Fruit fly (Drosophila melanogaster) whole organism, prepupa: ENCODE measurements around the gene Naxd.

ENCODE experiments used
- Blimp-1 ChIP-seq: fragments of 200-800 bp; sonication (Bioruptor generic); optimal IDR thresholded peaks from 3 replicates; lab custom pipeline; 2017; ENCODE audit warnings: missing biosample characterization, missing genetic modification characterization, mild to moderate bottlenecking, moderate library complexity, missing genetic modification reagents
- CG10669 ChIP-seq: fragments of 200-800 bp; sonication (Bioruptor generic); optimal IDR thresholded peaks from 3 replicates; lab custom pipeline; 2018; ENCODE audit warnings: missing biosample characterization, mild to moderate bottlenecking, missing genetic modification characterization, moderate library complexity
- CG15336 ChIP-seq: fragments of 200-800 bp; sonication (Bioruptor generic); IDR thresholded peaks from 2 replicates; pipeline ENCODE4 v1.3.6; 2022; ENCODE audit warnings: missing biosample characterization, missing genetic modification characterization
- CG1621 ChIP-seq: fragments of 200-800 bp; sonication (Bioruptor generic); optimal IDR thresholded peaks from 3 replicates; lab custom pipeline; 2018; ENCODE audit warnings: missing biosample characterization, mild to moderate bottlenecking, missing genetic modification characterization
- CG3032 ChIP-seq: fragments of 200-800 bp; optimal IDR thresholded peaks from 2 replicates; lab custom pipeline; 2019; ENCODE audit warnings: missing biosample characterization, mild to moderate bottlenecking, missing genetic modification characterization, moderate library complexity
- CG31627 ChIP-seq: fragments of 200-800 bp; sonication (Bioruptor generic); optimal IDR thresholded peaks from 3 replicates; lab custom pipeline; 2016; ENCODE audit warnings: missing biosample characterization, missing genetic modification characterization
- CG32006 ChIP-seq: fragments of 200-800 bp; sonication (Bioruptor generic); optimal IDR thresholded peaks from 3 replicates; lab custom pipeline; 2017; ENCODE audit warnings: missing biosample characterization, mild to moderate bottlenecking, missing genetic modification characterization
- CG34406 ChIP-seq: fragments of 200-800 bp; sonication (Bioruptor generic); optimal IDR thresholded peaks from 3 replicates; lab custom pipeline; 2016; ENCODE audit warnings: missing biosample characterization, missing genetic modification characterization
- CG6163 ChIP-seq: fragments of 200-800 bp; sonication (Bioruptor generic); IDR thresholded peaks from 3 replicates; pipeline ENCODE4 v1.3.6; 2022; ENCODE audit warnings: missing biosample characterization, missing genetic modification characterization
- CG6276 ChIP-seq: fragments of 200-800 bp; sonication (Bioruptor generic); optimal IDR thresholded peaks from 2 replicates; lab custom pipeline; 2017; ENCODE audit warnings: missing biosample characterization, mild to moderate bottlenecking, missing genetic modification characterization
- CG6792 ChIP-seq: fragments of 200-800 bp; sonication (Bioruptor generic); optimal IDR thresholded peaks from 3 replicates; lab custom pipeline; 2016; ENCODE audit warnings: missing biosample characterization, missing genetic modification characterization
- CG6808 ChIP-seq: fragments of 200-800 bp; sonication (Bioruptor generic); optimal IDR thresholded peaks from 3 replicates; lab custom pipeline; 2017; ENCODE audit warnings: missing biosample characterization, missing genetic modification characterization, mild to moderate bottlenecking, moderate library complexity, missing genetic modification reagents
- CG6854 ChIP-seq: fragments of 200-800 bp; sonication (Bioruptor generic); optimal IDR thresholded peaks from 2 replicates; lab custom pipeline; 2017; ENCODE audit warnings: missing biosample characterization, mild to moderate bottlenecking, missing genetic modification characterization
- CG8119 ChIP-seq: fragments of 200-800 bp; sonication (Bioruptor generic); IDR thresholded peaks from 3 replicates; pipeline ENCODE4 v1.3.6; 2022; ENCODE audit warnings: missing biosample characterization, missing genetic modification characterization
- CG8319 ChIP-seq: fragments of 200-800 bp; sonication (Bioruptor generic); optimal IDR thresholded peaks from 3 replicates; lab custom pipeline; 2016; ENCODE audit warnings: missing biosample characterization, missing genetic modification characterization
- CG8632 ChIP-seq: fragments of 200-800 bp; sonication (Bioruptor generic); optimal IDR thresholded peaks from 3 replicates; lab custom pipeline; 2016; ENCODE audit warnings: missing biosample characterization, missing genetic modification characterization
- CG9139 ChIP-seq: fragments of 200-800 bp; sonication (Bioruptor generic); optimal IDR thresholded peaks from 3 replicates; lab custom pipeline; 2017; ENCODE audit warnings: missing biosample characterization, mild to moderate bottlenecking, missing genetic modification characterization
- Eip78C ChIP-seq: fragments of 200-800 bp; sonication (Bioruptor generic); peaks from one replicate; lab custom pipeline; 2016; ENCODE audit warnings: missing biosample characterization, missing genetic modification characterization
- Ets21C ChIP-seq: fragments of 200-800 bp; sonication (Bioruptor generic); optimal IDR thresholded peaks from 3 replicates; lab custom pipeline; 2016; ENCODE audit warnings: missing biosample characterization, missing genetic modification characterization
- Ets96B ChIP-seq: fragments of 200-800 bp; optimal IDR thresholded peaks from 2 replicates; lab custom pipeline; 2019; ENCODE audit warnings: missing biosample characterization, mild to moderate bottlenecking, missing genetic modification characterization, moderate library complexity
- Gug ChIP-seq: fragments of 200-800 bp; sonication (Bioruptor generic); IDR thresholded peaks from 2 replicates; pipeline ENCODE4 v1.3.6; 2022; ENCODE audit warnings: missing biosample characterization, missing genetic modification characterization
- Hr38 ChIP-seq: sonication (Bioruptor generic); optimal IDR thresholded peaks from 2 replicates; lab custom pipeline; 2016; ENCODE audit warnings: missing biosample characterization, missing genetic modification characterization
- Hr4 ChIP-seq: fragments of 200-800 bp; sonication (Bioruptor generic); optimal IDR thresholded peaks from 3 replicates; lab custom pipeline; 2016; ENCODE audit warnings: missing biosample characterization, missing genetic modification characterization
- Lpt ChIP-seq: fragments of 200-800 bp; sonication (Bioruptor generic); optimal IDR thresholded peaks from 3 replicates; lab custom pipeline; 2016; ENCODE audit warnings: missing biosample characterization, missing genetic modification characterization
- Met ChIP-seq: fragments of 200-800 bp; sonication (Bioruptor generic); optimal IDR thresholded peaks from 3 replicates; lab custom pipeline; 2016; ENCODE audit warnings: missing biosample characterization, missing genetic modification characterization
- OdsH ChIP-seq: fragments of 200-800 bp; sonication (Bioruptor generic); optimal IDR thresholded peaks from 3 replicates; lab custom pipeline; 2016; ENCODE audit warnings: missing biosample characterization, missing genetic modification characterization
- Smox ChIP-seq: fragments of 200-800 bp; sonication (Bioruptor generic); optimal IDR thresholded peaks from 3 replicates; lab custom pipeline; 2016; ENCODE audit warnings: missing biosample characterization, missing genetic modification characterization
- Sox15 ChIP-seq: fragments of 200-800 bp; sonication (Bioruptor generic); optimal IDR thresholded peaks from 3 replicates; lab custom pipeline; 2016; ENCODE audit warnings: missing biosample characterization, missing genetic modification characterization
- achi ChIP-seq: fragments of 200-800 bp; sonication (Bioruptor generic); optimal IDR thresholded peaks from 3 replicates; lab custom pipeline; 2016; ENCODE audit warnings: missing biosample characterization, missing genetic modification characterization
- dac ChIP-seq: fragments of 200-800 bp; sonication (Bioruptor generic); optimal IDR thresholded peaks from 2 replicates; lab custom pipeline; 2017; ENCODE audit warnings: missing biosample characterization, mild to moderate bottlenecking, missing genetic modification characterization
- dsx ChIP-seq: fragments of 200-800 bp; optimal IDR thresholded peaks from 3 replicates; lab custom pipeline; 2019; ENCODE audit warnings: missing biosample characterization, mild to moderate bottlenecking, missing genetic modification characterization, moderate library complexity; ENCODE audit not compliant: poor library complexity, severe bottlenecking
- eg ChIP-seq: fragments of 200-800 bp; sonication (Bioruptor generic); IDR thresholded peaks from 3 replicates; pipeline ENCODE4 v1.3.6; 2022; ENCODE audit warnings: missing biosample characterization, missing genetic modification characterization
- esn ChIP-seq: fragments of 200-800 bp; sonication (Bioruptor generic); optimal IDR thresholded peaks from 2 replicates; lab custom pipeline; 2016; ENCODE audit warnings: missing biosample characterization, mild to moderate bottlenecking, missing genetic modification characterization, moderate library complexity
- fd59A ChIP-seq: fragments of 200-800 bp; sonication (Bioruptor generic); optimal IDR thresholded peaks from 2 replicates; lab custom pipeline; 2017; ENCODE audit warnings: missing biosample characterization, mild to moderate bottlenecking, missing genetic modification characterization, missing genetic modification reagents
- fkh ChIP-seq: fragments of 200-800 bp; sonication (Bioruptor generic); optimal IDR thresholded peaks from 3 replicates; lab custom pipeline; 2017; ENCODE audit warnings: missing biosample characterization, mild to moderate bottlenecking, missing genetic modification characterization, moderate library complexity
- lz ChIP-seq: fragments of 200-800 bp; sonication (Bioruptor generic); optimal IDR thresholded peaks from 3 replicates; lab custom pipeline; 2016; ENCODE audit warnings: missing biosample characterization, missing genetic modification characterization
- net ChIP-seq: fragments of 200-800 bp; sonication (Bioruptor generic); optimal IDR thresholded peaks from 3 replicates; lab custom pipeline; 2016; ENCODE audit warnings: missing biosample characterization, missing genetic modification characterization
- salr ChIP-seq, 2 experiments: fragments of 200-800 bp; sonication (Bioruptor generic); optimal IDR thresholded peaks; 3 replicates each; lab custom pipeline; 2016 to 2018; ENCODE audit warnings: missing biosample characterization in 2 of 2, missing genetic modification characterization in 2 of 2, mild to moderate bottlenecking in 1 of 2
- spab ChIP-seq: fragments of 200-800 bp; sonication (Bioruptor generic); optimal IDR thresholded peaks from 2 replicates; lab custom pipeline; 2017; ENCODE audit warnings: missing biosample characterization, mild to moderate bottlenecking, missing genetic modification characterization, missing genetic modification reagents
- ss ChIP-seq, 2 experiments: fragments of 200-800 bp; sonication (Bioruptor generic); optimal IDR thresholded peaks; 2 replicates in 1 of 2; 3 replicates in 1 of 2; lab custom pipeline; 2017 to 2018; ENCODE audit warnings: mild to moderate bottlenecking in 2 of 2, missing biosample characterization in 2 of 2, missing genetic modification characterization in 2 of 2, moderate library complexity in 1 of 2
- topi ChIP-seq: fragments of 200-800 bp; sonication (Bioruptor generic); optimal IDR thresholded peaks from 3 replicates; lab custom pipeline; 2016; ENCODE audit warnings: missing biosample characterization, missing genetic modification characterization
- vri ChIP-seq: fragments of 200-800 bp; sonication (Bioruptor generic); optimal IDR thresholded peaks from 3 replicates; lab custom pipeline; 2016; ENCODE audit warnings: missing biosample characterization, mild to moderate bottlenecking, missing genetic modification characterization

The Naxd gene

DNA sequence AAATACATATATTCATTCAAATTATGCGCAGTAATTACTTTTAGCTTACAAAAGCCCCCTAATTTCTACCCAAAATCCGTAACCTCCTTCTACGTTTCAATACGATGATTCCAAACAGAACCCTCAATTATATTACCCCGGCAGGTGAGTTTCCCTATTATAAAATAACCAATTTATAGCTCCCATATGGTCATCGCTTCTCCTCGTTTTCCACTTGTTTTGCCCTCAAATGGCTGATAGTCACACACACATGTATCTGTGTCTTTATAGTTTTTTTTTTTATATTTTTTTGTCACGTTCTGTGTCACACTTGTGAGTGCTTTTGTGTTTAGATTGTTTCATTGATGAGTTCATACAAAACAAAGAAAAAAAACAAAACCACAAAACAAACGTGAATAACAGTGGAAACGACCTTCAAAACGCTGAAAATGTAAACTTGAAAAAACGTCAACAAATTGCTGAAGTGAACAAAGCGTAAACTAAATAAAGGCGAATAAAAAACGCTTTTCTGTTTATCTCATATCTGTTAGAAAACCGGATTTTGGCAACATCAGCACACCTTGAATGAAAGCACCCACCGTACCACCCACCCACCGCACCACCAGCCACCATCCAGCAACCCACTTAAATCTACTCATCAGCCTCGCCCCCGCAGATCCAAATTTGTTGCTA lies 26.2 kb downstream of the Naxd start:
- TF ChIP-seq CG15336 (GFP tag; lab: Robert Waterston, UW) (no peak), CG3032 (tag; lab: Kevin White, UChicago) (no peak), eg (GFP tag; lab: Robert Waterston, UW) (0 out of 3 replicates have a peak, but pooled peaks have one; percentile 19), Sox15 (GFP tag; lab: Kevin White, UChicago) (no peak), CG6276 (GFP tag; lab: Kevin White, UChicago) (no peak), lz (GFP tag; lab: Kevin White, UChicago) (no peak), fkh (GFP tag; lab: Kevin White, UChicago) (peak; percentile 74), Hr38 (GFP tag; lab: Kevin White, UChicago) (no peak), CG6163 (GFP tag; lab: Robert Waterston, UW) (no peak), CG6792 (GFP tag; lab: Kevin White, UChicago) (no peak), dsx (GFP tag; lab: Kevin White, UChicago) (no peak)
- TF ChIP-seq, all 60 proteins: peak for 2

- TF ChIP-seq CG8119 (GFP tag; lab: Robert Waterston, UW) (no peak), Eip78C (GFP tag; lab: Kevin White, UChicago) (peak; percentile 39), CG6854 (GFP tag; lab: Kevin White, UChicago) (peak; percentile 60), Smox (no peak), net (peak; percentile 47), Sox15 (GFP tag; lab: Kevin White, UChicago) (no peak), fkh (GFP tag; lab: Kevin White, UChicago) (peak; percentile 91), CG31627 (GFP tag; lab: Kevin White, UChicago) (no peak), vri (GFP tag; lab: Kevin White, UChicago) (peak; percentile 69)
- TF ChIP-seq, all 60 proteins: peak for 5
Measured at dm6 chr3L:19063410-19063752, 34.1 kb downstream of the Naxd start.

- TF ChIP-seq CG6808 (GFP tag; lab: Kevin White, UChicago) (no peak), Lpt (GFP tag; lab: Kevin White, UChicago) (peak; percentile 11), Gug (GFP tag; lab: Robert Waterston, UW) (no peak), esn (GFP tag; lab: Kevin White, UChicago) (peak; percentile 44), Met (GFP tag; lab: Kevin White, UChicago) (peak; percentile 58), ss (GFP tag; optimal IDR thresholded peaks at IDR 0.05; lab: Kevin White, UChicago) (peak; percentile 66 to 74), net (peak; percentile 57), Ets21C (GFP tag; lab: Kevin White, UChicago) (peak; percentile 9), achi (peak; percentile 38), Eip78C (GFP tag; lab: Kevin White, UChicago) (peak; percentile 68), Hr4 (peak; percentile 30), CG6276 (GFP tag; lab: Kevin White, UChicago) (peak; percentile 60), CG10669 (GFP tag; lab: Kevin White, UChicago) (peak; percentile 37), OdsH (GFP tag; lab: Kevin White, UChicago) (peak; percentile 33), Ets96B (peak; percentile 27), topi (GFP tag; lab: Kevin White, UChicago) (peak; percentile 41), dsx (GFP tag; lab: Kevin White, UChicago) (peak; percentile 25), Blimp-1 (GFP tag; lab: Kevin White, UChicago) (peak; percentile 100), fd59A (GFP tag; lab: Kevin White, UChicago) (no peak), CG8632 (GFP tag; lab: Kevin White, UChicago) (peak; percentile 44), Sox15 (GFP tag; lab: Kevin White, UChicago) (no peak), Hr38 (GFP tag; lab: Kevin White, UChicago) (no peak), dac (GFP tag; lab: Kevin White, UChicago) (no peak), CG34406 (GFP tag; lab: Kevin White, UChicago) (peak; percentile 1), CG31627 (GFP tag; lab: Kevin White, UChicago) (peak; percentile 33), Smox (peak; percentile 39), CG1621 (tag; lab: Kevin White, UChicago) (peak; percentile 16), CG15336 (GFP tag; lab: Robert Waterston, UW) (peak; percentile 57), salr (GFP tag; optimal IDR thresholded peaks at IDR 0.05; lab: Kevin White, UChicago) (peak; percentile 6 to 33), CG8319 (peak; percentile 3), spab (GFP tag; lab: Kevin White, UChicago) (no peak), CG32006 (GFP tag; lab: Kevin White, UChicago) (no peak), CG9139 (peak; percentile 56)
Measured at dm6 chr3L:19062472-19063409, 34.8 kb downstream of the Naxd start, which contains the start of the genes Ugt316A1 and Sfxn2. Gene Ugt316A1, minus strand, starts transcription at chr3L:19062816. Gene Sfxn2, plus strand, starts transcription at chr3L:19063165.
